Worm (Caenorhabditis elegans) whole organism, midembryonic: ENCODE data around the gene F16H6.3.

Experiments
- cog-1 ChIP-seq: sonication (generic microtip); optimal IDR thresholded peaks from 2 replicates; lab custom pipeline; 2016; ENCODE audit warnings: missing genetic modification characterization, missing compliant biosample characterization
- flt-1 ChIP-seq: fragments of 200-800 bp; sonication (Bioruptor generic); IDR thresholded peaks from 2 replicates; pipeline ENCODE4 v1.3.6; 2022; ENCODE audit warnings: missing genetic modification characterization, missing compliant biosample characterization
- tab-1 ChIP-seq: fragments of 200-800 bp; sonication (Bioruptor generic); IDR thresholded peaks from 2 replicates; pipeline ENCODE4 v1.3.6; 2022; ENCODE audit warnings: missing genetic modification characterization, missing compliant biosample characterization

- TF ChIP-seq tab-1 (no peak), cog-1 (tag; lab: Kevin White, UChicago) (no peak), flt-1 (GFP tag; lab: Robert Waterston, UW) (no peak)
Observed at ce11 chrV:18167161-18167560, 27.9 kb upstream of the F16H6.3 start, which contains the start of gene C14A6.6.
